Fruit fly (Drosophila melanogaster) whole organism, embryonic: ENCODE measurements around the gene S-Lap4.

Source experiments
- Bgb ChIP-seq: fragments of 200-800 bp; sonication (Bioruptor generic); IDR thresholded peaks from 2 replicates; pipeline ENCODE4 v1.3.6; 2022; ENCODE audit warnings: missing biosample characterization, missing genetic modification characterization; ENCODE audit not compliant: partially characterized antibody
- CG10959 ChIP-seq: fragments of 200-800 bp; sonication (Bioruptor generic); IDR thresholded peaks from 2 replicates; pipeline ENCODE4 v1.3.6; 2022; ENCODE audit warnings: missing biosample characterization, missing genetic modification characterization
- CG11085 ChIP-seq: fragments of 200-800 bp; sonication (Bioruptor generic); IDR thresholded peaks from 2 replicates; pipeline ENCODE4 v1.3.6; 2022; ENCODE audit warnings: missing biosample characterization, missing genetic modification characterization
- CG11093 ChIP-seq: fragments of 200-800 bp; sonication (Bioruptor generic); IDR thresholded peaks from 3 replicates; pipeline ENCODE4 v1.3.6; 2022; ENCODE audit warnings: missing biosample characterization, missing genetic modification characterization
- CG12236 ChIP-seq: fragments of 200-800 bp; sonication (Bioruptor generic); optimal IDR thresholded peaks from 2 replicates; lab custom pipeline; 2016; ENCODE audit warnings: missing biosample characterization, missing genetic modification characterization
- CG14860 ChIP-seq: fragments of 200-800 bp; sonication (Bioruptor generic); IDR thresholded peaks from 3 replicates; pipeline ENCODE4 v1.3.6; 2022; ENCODE audit warnings: missing biosample characterization, missing genetic modification characterization; ENCODE audit not compliant: partially characterized antibody
- CG15011 ChIP-seq: fragments of 200-800 bp; sonication (Bioruptor generic); optimal IDR thresholded peaks from 3 replicates; lab custom pipeline; 2018; ENCODE audit warnings: missing biosample characterization, mild to moderate bottlenecking, missing genetic modification characterization
- CG17912 ChIP-seq: fragments of 200-800 bp; sonication (Bioruptor generic); optimal IDR thresholded peaks from 2 replicates; lab custom pipeline; 2018; ENCODE audit warnings: missing biosample characterization, mild to moderate bottlenecking, missing genetic modification characterization
- CG18599 ChIP-seq: fragments of 200-800 bp; sonication (Bioruptor generic); optimal IDR thresholded peaks from 3 replicates; lab custom pipeline; 2017; ENCODE audit warnings: missing biosample characterization, missing genetic modification characterization, mild to moderate bottlenecking, moderate library complexity, missing genetic modification reagents
- CG2678 ChIP-seq: fragments of 200-800 bp; sonication (Bioruptor generic); optimal IDR thresholded peaks from 3 replicates; lab custom pipeline; 2019; ENCODE audit warnings: missing biosample characterization, mild to moderate bottlenecking, missing genetic modification characterization, moderate library complexity
- CG30403 ChIP-seq: fragments of 200-800 bp; sonication (Bioruptor generic); optimal IDR thresholded peaks from 3 replicates; lab custom pipeline; 2016; ENCODE audit warnings: missing biosample characterization, missing genetic modification characterization
- CG32772 ChIP-seq: fragments of 200-800 bp; sonication (Bioruptor generic); IDR thresholded peaks from 2 replicates; pipeline ENCODE4 v1.3.6; 2022; ENCODE audit warnings: missing biosample characterization, missing genetic modification characterization
- CG3838 ChIP-seq: fragments of 200-800 bp; sonication (Bioruptor generic); optimal IDR thresholded peaks from 3 replicates; lab custom pipeline; 2016; ENCODE audit warnings: missing biosample characterization, missing genetic modification characterization
- CG6654 ChIP-seq: fragments of 200-800 bp; sonication (Bioruptor generic); optimal IDR thresholded peaks from 2 replicates; lab custom pipeline; 2017; ENCODE audit warnings: missing biosample characterization, mild to moderate bottlenecking, missing genetic modification characterization
- CG6689 ChIP-seq: fragments of 200-800 bp; sonication (Bioruptor generic); IDR thresholded peaks from 2 replicates; pipeline ENCODE4 v1.3.6; 2022; ENCODE audit warnings: missing biosample characterization, missing genetic modification characterization
- CG7745 ChIP-seq: fragments of 200-800 bp; sonication (Bioruptor generic); optimal IDR thresholded peaks from 2 replicates; lab custom pipeline; 2018; ENCODE audit warnings: missing biosample characterization, mild to moderate bottlenecking, missing genetic modification characterization, moderate library complexity
- CoRest ChIP-seq: fragments of 200-800 bp; sonication (Bioruptor generic); optimal IDR thresholded peaks from 3 replicates; lab custom pipeline; 2018; ENCODE audit warnings: missing biosample characterization, mild to moderate bottlenecking, missing genetic modification characterization, moderate library complexity
- Dad ChIP-seq: fragments of 200-800 bp; sonication (Bioruptor generic); optimal IDR thresholded peaks from 3 replicates; lab custom pipeline; 2016; ENCODE audit warnings: missing biosample characterization, missing genetic modification characterization
- Dbx ChIP-seq: fragments of 200-800 bp; sonication (Bioruptor generic); IDR thresholded peaks from 3 replicates; pipeline ENCODE4 v1.3.6; 2022; ENCODE audit warnings: missing biosample characterization, missing genetic modification characterization
- Fer1 ChIP-seq: fragments of 200-800 bp; sonication (Bioruptor generic); optimal IDR thresholded peaks from 2 replicates; lab custom pipeline; 2017; ENCODE audit warnings: missing biosample characterization, mild to moderate bottlenecking, missing genetic modification characterization
- H2.0 ChIP-seq: fragments of 200-800 bp; sonication (Bioruptor generic); IDR thresholded peaks from 2 replicates; pipeline ENCODE4 v1.3.6; 2022; ENCODE audit warnings: missing biosample characterization, missing genetic modification characterization
- HLH54F ChIP-seq: fragments of 200-800 bp; sonication (Bioruptor generic); optimal IDR thresholded peaks from 3 replicates; lab custom pipeline; 2016; ENCODE audit warnings: missing biosample characterization, missing genetic modification characterization
- Hand ChIP-seq: fragments of 200-800 bp; sonication (Bioruptor generic); optimal IDR thresholded peaks from 2 replicates; lab custom pipeline; 2017; ENCODE audit warnings: mild to moderate bottlenecking, missing biosample characterization, missing genetic modification reagents, missing genetic modification characterization
- Hr51 ChIP-seq, 2 experiments: fragments of 200-800 bp; sonication (Bioruptor generic); optimal IDR thresholded peaks; 2 replicates in 1 of 2; 3 replicates in 1 of 2; lab custom pipeline; 2016 to 2018; ENCODE audit warnings: missing biosample characterization in 2 of 2, missing genetic modification characterization in 2 of 2, mild to moderate bottlenecking in 1 of 2, moderate library complexity in 1 of 2
- Hsf ChIP-seq: fragments of 200-800 bp; sonication (Bioruptor generic); optimal IDR thresholded peaks from 3 replicates; lab custom pipeline; 2016; ENCODE audit warnings: missing biosample characterization, missing genetic modification characterization
- MTF-1 ChIP-seq: fragments of 200-800 bp; sonication (Bioruptor generic); optimal IDR thresholded peaks from 2 replicates; lab custom pipeline; 2018; ENCODE audit warnings: missing biosample characterization, mild to moderate bottlenecking, missing genetic modification characterization, borderline replicate concordance
- Six4 ChIP-seq: fragments of 200-800 bp; sonication (Bioruptor generic); optimal IDR thresholded peaks from 2 replicates; lab custom pipeline; 2016; ENCODE audit warnings: missing biosample characterization, missing genetic modification characterization
- Sry-β ChIP-seq: fragments of 200-800 bp; sonication (Bioruptor generic); optimal IDR thresholded peaks from 2 replicates; lab custom pipeline; 2018; ENCODE audit warnings: missing biosample characterization, mild to moderate bottlenecking, missing genetic modification characterization, moderate library complexity
- Ssrp ChIP-seq: fragments of 200-800 bp; sonication (Bioruptor generic); optimal IDR thresholded peaks from 2 replicates; lab custom pipeline; 2018; ENCODE audit warnings: missing biosample characterization, mild to moderate bottlenecking, missing genetic modification characterization, moderate library complexity
- TFAM ChIP-seq: fragments of 200-800 bp; sonication (Bioruptor generic); optimal IDR thresholded peaks from 2 replicates; lab custom pipeline; 2017; ENCODE audit warnings: missing biosample characterization, missing genetic modification characterization, inconsistent platforms
- Xrp1 ChIP-seq: fragments of 200-800 bp; sonication (Bioruptor generic); IDR thresholded peaks from 2 replicates; pipeline ENCODE4 v1.3.6; 2022; ENCODE audit warnings: missing biosample characterization, missing genetic modification characterization
- YL-1 ChIP-seq: fragments of 200-800 bp; sonication (Bioruptor generic); optimal IDR thresholded peaks from 3 replicates; lab custom pipeline; 2017; ENCODE audit warnings: missing biosample characterization, mild to moderate bottlenecking, missing genetic modification characterization
- ci ChIP-seq: fragments of 200-800 bp; sonication (Bioruptor generic); IDR thresholded peaks from 3 replicates; pipeline ENCODE4 v1.3.6; 2022; ENCODE audit warnings: missing biosample characterization, missing genetic modification characterization
- disco-r ChIP-seq: fragments of 200-800 bp; sonication (Bioruptor generic); optimal IDR thresholded peaks from 2 replicates; lab custom pipeline; 2016; ENCODE audit warnings: missing biosample characterization, missing genetic modification characterization
- dmrt11E ChIP-seq: fragments of 200-800 bp; sonication (Bioruptor generic); optimal IDR thresholded peaks from 3 replicates; lab custom pipeline; 2018; ENCODE audit warnings: missing biosample characterization, mild to moderate bottlenecking, missing genetic modification characterization, moderate library complexity
- dpn ChIP-seq, 2 experiments: fragments of 200-800 bp; sonication (Bioruptor generic); optimal IDR thresholded peaks; 3 replicates each; lab custom pipeline; 2016; ENCODE audit warnings: missing biosample characterization in 2 of 2, missing genetic modification characterization in 2 of 2
- esg ChIP-seq: fragments of 200-800 bp; sonication (Bioruptor generic); conservative IDR thresholded peaks from 2 replicates; pipeline ENCODE4 v1.3.6; 2022; ENCODE audit warnings: missing biosample characterization, missing genetic modification characterization
- fu2 ChIP-seq: fragments of 200-800 bp; sonication (Bioruptor generic); optimal IDR thresholded peaks from 2 replicates; lab custom pipeline; 2016; ENCODE audit warnings: missing biosample characterization, missing genetic modification characterization
- inv ChIP-seq: fragments of 200-800 bp; sonication (Bioruptor generic); IDR thresholded peaks from 2 replicates; pipeline ENCODE4 v1.3.6; 2022; ENCODE audit warnings: missing biosample characterization, missing genetic modification characterization; ENCODE audit not compliant: partially characterized antibody
- ken ChIP-seq: fragments of 200-800 bp; sonication (Bioruptor generic); IDR thresholded peaks from 3 replicates; pipeline ENCODE4 v1.3.6; 2022; ENCODE audit warnings: missing biosample characterization, missing genetic modification characterization
- mld ChIP-seq: fragments of 200-800 bp; sonication (Bioruptor generic); IDR thresholded peaks from 3 replicates; pipeline ENCODE4 v1.3.6; 2022; ENCODE audit warnings: missing biosample characterization, missing genetic modification characterization; ENCODE audit not compliant: partially characterized antibody
- nmo ChIP-seq: fragments of 200-800 bp; sonication (Bioruptor generic); optimal IDR thresholded peaks from 2 replicates; lab custom pipeline; 2018; ENCODE audit warnings: missing biosample characterization, mild to moderate bottlenecking, missing genetic modification characterization, moderate library complexity
- pum ChIP-seq: fragments of 200-800 bp; sonication (Bioruptor generic); optimal IDR thresholded peaks from 2 replicates; lab custom pipeline; 2016; ENCODE audit warnings: missing biosample characterization, missing genetic modification characterization
- repo ChIP-seq: fragments of 200-800 bp; sonication (Bioruptor generic); optimal IDR thresholded peaks from 2 replicates; lab custom pipeline; 2016; ENCODE audit warnings: missing biosample characterization, missing genetic modification characterization
- shn ChIP-seq: fragments of 200-800 bp; sonication (Bioruptor generic); optimal IDR thresholded peaks from 3 replicates; lab custom pipeline; 2016; ENCODE audit warnings: missing biosample characterization, missing genetic modification characterization
- sim ChIP-seq: fragments of 200-800 bp; sonication (Bioruptor generic); IDR thresholded peaks from 2 replicates; pipeline ENCODE4 v1.3.6; 2022; ENCODE audit warnings: missing biosample characterization, missing genetic modification characterization
- slou ChIP-seq: fragments of 200-800 bp; sonication (Bioruptor generic); optimal IDR thresholded peaks from 3 replicates; lab custom pipeline; 2016; ENCODE audit warnings: missing biosample characterization, missing genetic modification characterization
- ssp ChIP-seq: fragments of 200-800 bp; sonication (Bioruptor generic); IDR thresholded peaks from 2 replicates; pipeline ENCODE4 v1.3.6; 2022; ENCODE audit warnings: missing biosample characterization, missing genetic modification characterization
- stwl ChIP-seq: fragments of 200-800 bp; sonication (Bioruptor generic); optimal IDR thresholded peaks from 3 replicates; lab custom pipeline; 2018; ENCODE audit warnings: missing biosample characterization, mild to moderate bottlenecking, missing genetic modification characterization, moderate library complexity
- tio ChIP-seq: fragments of 200-800 bp; sonication (Bioruptor generic); optimal IDR thresholded peaks from 2 replicates; lab custom pipeline; 2017; ENCODE audit warnings: missing biosample characterization, missing genetic modification characterization, inconsistent platforms

S-Lap4 gene

DNA sequence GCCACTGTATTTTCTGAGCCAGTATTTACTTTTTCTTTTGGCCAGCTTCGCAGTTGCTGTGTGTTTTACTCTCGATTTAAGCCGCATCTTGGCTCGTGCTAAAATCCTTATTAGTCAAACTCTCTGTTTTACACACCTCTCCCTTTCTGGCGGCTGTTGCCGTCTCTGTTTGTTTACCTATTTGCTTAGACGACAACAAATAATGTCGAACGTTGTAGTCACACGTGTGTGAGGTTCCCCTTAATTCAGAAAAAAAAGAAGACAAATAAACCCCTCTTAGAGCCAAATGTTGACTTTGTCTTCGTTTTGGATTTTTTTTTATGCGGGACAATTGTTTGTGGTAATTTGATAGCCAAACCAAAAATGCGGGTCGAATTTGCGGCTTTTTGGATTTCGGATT, 28.3 kb downstream of the S-Lap4 start (continued):
- TF ChIP-seq esg (GFP tag; lab: Robert Waterston, UW) (no peak), H2.0 (no peak), Hsf (GFP tag; lab: Kevin White, UChicago) (peak; percentile 53), ci (GFP tag; lab: Robert Waterston, UW) (peak; percentile 93), CG11093 (no peak), ssp (GFP tag; lab: Robert Waterston, UW) (no peak), Xrp1 (GFP tag; lab: Robert Waterston, UW) (peak; percentile 91), CG6654 (GFP tag; lab: Kevin White, UChicago) (peak; percentile 58), Ssrp (tag; lab: Kevin White, UChicago) (no peak), tio (peak; percentile 83), stwl (tag; lab: Kevin White, UChicago) (peak; percentile 69), ken (GFP tag; lab: Robert Waterston, UW) (peak; percentile 66; the same call in 2 of the 3 replicates), shn (GFP tag; lab: Kevin White, UChicago) (peak; percentile 77), dpn (GFP tag; optimal IDR thresholded peaks at IDR 0.05; lab: Kevin White, UChicago) (peak; percentile 28 to 76), HLH54F (peak; percentile 53), CoRest (tag; lab: Kevin White, UChicago) (peak; percentile 70), mld (GFP tag; lab: Robert Waterston, UW) (no peak), CG11085 (GFP tag; lab: Robert Waterston, UW) (no peak), CG30403 (GFP tag; lab: Kevin White, UChicago) (peak; percentile 40), Bgb (no peak), CG3838 (GFP tag; lab: Kevin White, UChicago) (peak; percentile 72), sim (GFP tag; lab: Robert Waterston, UW) (peak; percentile 86), Six4 (GFP tag; lab: Kevin White, UChicago) (peak; percentile 85), CG15011 (GFP tag; lab: Kevin White, UChicago) (peak; percentile 84), Fer1 (GFP tag; lab: Kevin White, UChicago) (peak; percentile 55), CG32772 (0 out of 2 replicates have a peak, but pooled peaks have one; percentile 21), CG2678 (tag; lab: Kevin White, UChicago) (peak; percentile 81), Sry-β (GFP tag; lab: Kevin White, UChicago) (peak; percentile 73), nmo (GFP tag; lab: Kevin White, UChicago) (peak; percentile 48), Dad (GFP tag; lab: Kevin White, UChicago) (peak; percentile 70), MTF-1 (GFP tag; lab: Kevin White, UChicago) (peak; percentile 97), CG12236 (peak; percentile 93), CG10959 (GFP tag; lab: Robert Waterston, UW) (peak; percentile 60; the same call in 1 of the 2 replicates), CG7745 (peak; percentile 91), CG6689 (GFP tag; lab: Robert Waterston, UW) (peak; percentile 58; the same call in 1 of the 2 replicates), fu2 (GFP tag; lab: Kevin White, UChicago) (peak; percentile 11), TFAM (GFP tag; lab: Kevin White, UChicago) (peak; percentile 87), Hand (GFP tag; lab: Kevin White, UChicago) (peak; percentile 40), CG14860 (no peak), Dbx (GFP tag; lab: Robert Waterston, UW) (no peak), slou (GFP tag; lab: Kevin White, UChicago) (no peak), repo (GFP tag; lab: Kevin White, UChicago) (peak; percentile 79), dmrt11E (tag; lab: Kevin White, UChicago) (peak; percentile 92), inv (no peak), pum (GFP tag; lab: Kevin White, UChicago) (peak; percentile 57), Hr51 (GFP tag; optimal IDR thresholded peaks at IDR 0.05; lab: Kevin White, UChicago) (peak in 1 of 2 experiments; percentile 79), YL-1 (peak; percentile 86), disco-r (GFP tag; lab: Kevin White, UChicago) (peak; percentile 66), CG17912 (GFP tag; lab: Kevin White, UChicago) (peak; percentile 76), CG18599 (GFP tag; lab: Kevin White, UChicago) (peak; percentile 75)
